Worm (Caenorhabditis elegans) whole organism, L1 larva: Measurements from ENCODE around the gene cutl-9.
A peak's percentile ranks its signal among the peaks of the same experiment; 100 is the strongest.

Experiments
- C16A3.4 ChIP-seq: fragments of 150-350 bp; optimal IDR thresholded peaks from 2 replicates; lab custom pipeline; 2014; ENCODE audit warnings: missing biosample characterization, missing genetic modification characterization
- C34B4.2 ChIP-seq: sonication (generic microtip); optimal IDR thresholded peaks from 2 replicates; lab custom pipeline; 2017; ENCODE audit warnings: mild to moderate bottlenecking, missing genetic modification characterization, missing compliant biosample characterization
- aha-1 ChIP-seq: fragments of 150-350 bp; optimal IDR thresholded peaks from 2 replicates; lab custom pipeline; 2014; ENCODE audit warnings: missing biosample characterization, missing genetic modification characterization
- alr-1 ChIP-seq: fragments of 200-800 bp; sonication (Bioruptor generic); optimal IDR thresholded peaks from 2 replicates; lab custom pipeline; 2018; ENCODE audit warnings: borderline replicate concordance, mild to moderate bottlenecking, missing genetic modification characterization, missing compliant biosample characterization
- aly-2 ChIP-seq: fragments of 150-350 bp; optimal IDR thresholded peaks from 2 replicates; lab custom pipeline; 2014; ENCODE audit warnings: missing biosample characterization, missing genetic modification characterization
- blmp-1 ChIP-seq: fragments of 150-350 bp; optimal IDR thresholded peaks from 2 replicates; lab custom pipeline; 2014; ENCODE audit warnings: missing biosample characterization, missing genetic modification characterization
- ceh-63 ChIP-seq: fragments of 200-800 bp; sonication (Bioruptor generic); optimal IDR thresholded peaks from 2 replicates; lab custom pipeline; 2018; ENCODE audit warnings: mild to moderate bottlenecking, missing genetic modification characterization, missing compliant biosample characterization
- ceh-8 ChIP-seq: fragments of 200-800 bp; sonication (Bioruptor generic); optimal IDR thresholded peaks from 2 replicates; lab custom pipeline; 2018; ENCODE audit warnings: mild to moderate bottlenecking, missing genetic modification characterization, moderate library complexity, missing compliant biosample characterization
- ceh-82 ChIP-seq, 3 experiments: fragments of 150-350 bp in 1 of 3; sonication (generic microtip) in 2 of 3; optimal IDR thresholded peaks; 2 replicates each; lab custom pipeline; 2014 to 2017; ENCODE audit warnings: missing biosample characterization in 3 of 3, missing genetic modification characterization in 3 of 3
- ceh-88 ChIP-seq: fragments of 200-800 bp; sonication (Bioruptor generic); IDR thresholded peaks from 2 replicates; pipeline ENCODE4 v1.3.6; 2022; ENCODE audit warnings: missing genetic modification characterization, missing compliant biosample characterization
- ces-1 ChIP-seq: fragments of 150-350 bp; optimal IDR thresholded peaks from 2 replicates; lab custom pipeline; 2014; ENCODE audit warnings: missing biosample characterization, missing genetic modification reagents, missing genetic modification characterization
- dpl-1 ChIP-seq, 3 experiments: fragments of 150-350 bp in 2 of 3; sonication (generic microtip) in 1 of 3; optimal IDR thresholded peaks; 2 replicates each; lab custom pipeline; 2014 to 2017; ENCODE audit warnings: missing biosample characterization in 3 of 3, missing genetic modification characterization in 3 of 3, missing genetic modification reagents in 3 of 3
- efl-3 ChIP-seq: fragments of 200-800 bp; sonication (Bioruptor generic); optimal IDR thresholded peaks from 2 replicates; lab custom pipeline; 2018; ENCODE audit warnings: mild to moderate bottlenecking, missing genetic modification characterization, missing compliant biosample characterization
- egl-27 ChIP-seq, 2 experiments: fragments of 150-350 bp in 1 of 2; sonication (generic microtip); optimal IDR thresholded peaks; 3 replicates each; lab custom pipeline; 2017 to 2018; ENCODE audit warnings: missing biosample characterization in 2 of 2, missing genetic modification characterization in 2 of 2, missing genetic modification reagents in 2 of 2
- elt-2 ChIP-seq: sonication (generic microtip); optimal IDR thresholded peaks from 2 replicates; lab custom pipeline; 2016; ENCODE audit warnings: missing genetic modification characterization, mild to moderate bottlenecking, inconsistent platforms, missing compliant biosample characterization, missing genetic modification reagents
- elt-3 ChIP-seq, 6 experiments: fragments of 150-350 bp in 1 of 6; sonication (generic microtip); optimal IDR thresholded peaks; 2 replicates each; lab custom pipeline; 2017 to 2018; ENCODE audit warnings: missing biosample characterization in 6 of 6, missing genetic modification characterization in 6 of 6, inconsistent platforms in 1 of 6
- ets-5 ChIP-seq: fragments of 200-800 bp; sonication (Bioruptor generic); IDR thresholded peaks from 2 replicates; pipeline ENCODE4 v1.3.6; 2022; ENCODE audit warnings: missing genetic modification characterization, missing compliant biosample characterization
- fkh-10 ChIP-seq: sonication (generic microtip); optimal IDR thresholded peaks from 2 replicates; lab custom pipeline; 2017; ENCODE audit warnings: missing biosample characterization, missing genetic modification reagents, missing genetic modification characterization
- fkh-8 ChIP-seq: sonication (generic microtip); optimal IDR thresholded peaks from 2 replicates; lab custom pipeline; 2016; ENCODE audit warnings: mild to moderate bottlenecking, missing genetic modification characterization, missing compliant biosample characterization
- grh-1 ChIP-seq: fragments of 200-800 bp; sonication (Bioruptor generic); IDR thresholded peaks from 2 replicates; pipeline ENCODE4 v1.3.6; 2022; ENCODE audit warnings: missing genetic modification reagents, missing genetic modification characterization, missing compliant biosample characterization
- hlh-17 ChIP-seq: fragments of 200-800 bp; sonication (Bioruptor generic); optimal IDR thresholded peaks from 2 replicates; lab custom pipeline; 2018; ENCODE audit warnings: missing genetic modification characterization, mild to moderate bottlenecking, missing compliant biosample characterization, moderate library complexity, borderline replicate concordance
- hpl-2 ChIP-seq: fragments of 150-350 bp; optimal IDR thresholded peaks from 2 replicates; lab custom pipeline; 2014; ENCODE audit warnings: missing biosample characterization, missing genetic modification reagents, missing genetic modification characterization
- isw-1 ChIP-seq: fragments of 200-800 bp; sonication (Bioruptor generic); IDR thresholded peaks from 2 replicates; pipeline ENCODE4 v1.3.6; 2022; ENCODE audit warnings: missing genetic modification characterization, missing compliant biosample characterization
- jun-1 ChIP-seq: fragments of 150-350 bp; optimal IDR thresholded peaks from 2 replicates; lab custom pipeline; 2014; ENCODE audit warnings: missing biosample characterization, missing genetic modification reagents, missing genetic modification characterization
- lin-14 ChIP-seq: fragments of 200-800 bp; sonication (Bioruptor generic); optimal IDR thresholded peaks from 2 replicates; lab custom pipeline; 2018; ENCODE audit warnings: mild to moderate bottlenecking, missing genetic modification characterization, moderate library complexity, missing compliant biosample characterization
- lin-15B ChIP-seq: fragments of 150-350 bp; sonication (generic microtip); optimal IDR thresholded peaks from 3 replicates; lab custom pipeline; 2014; ENCODE audit warnings: missing biosample characterization, missing genetic modification characterization
- lin-35 ChIP-seq, 2 experiments: fragments of 150-350 bp; optimal IDR thresholded peaks; 2 replicates each; lab custom pipeline; 2014; ENCODE audit warnings: missing biosample characterization in 2 of 2, missing genetic modification characterization in 2 of 2, missing genetic modification reagents in 2 of 2
- lir-3 ChIP-seq: sonication (generic microtip); optimal IDR thresholded peaks from 2 replicates; lab custom pipeline; 2016; ENCODE audit warnings: mild to moderate bottlenecking, missing genetic modification characterization, moderate library complexity, missing compliant biosample characterization; ENCODE audit not compliant: poor library complexity
- mef-2 ChIP-seq: fragments of 150-350 bp; optimal IDR thresholded peaks from 2 replicates; lab custom pipeline; 2014; ENCODE audit warnings: missing biosample characterization, missing genetic modification characterization
- mep-1 ChIP-seq: fragments of 150-350 bp; optimal IDR thresholded peaks from 2 replicates; lab custom pipeline; 2014; ENCODE audit warnings: missing biosample characterization, missing genetic modification characterization
- nhr-11 ChIP-seq: fragments of 150-350 bp; optimal IDR thresholded peaks from 2 replicates; lab custom pipeline; 2014; ENCODE audit warnings: missing biosample characterization, missing genetic modification characterization
- nhr-19 ChIP-seq: fragments of 200-800 bp; sonication (Bioruptor generic); conservative IDR thresholded peaks from 2 replicates; pipeline ENCODE4 v1.3.6; 2022; ENCODE audit warnings: missing genetic modification characterization, missing compliant biosample characterization
- nhr-20 ChIP-seq: sonication (generic microtip); optimal IDR thresholded peaks from 2 replicates; lab custom pipeline; 2016; ENCODE audit warnings: mild to moderate bottlenecking, missing genetic modification characterization, missing compliant biosample characterization
- nhr-237 ChIP-seq: fragments of 150-350 bp; optimal IDR thresholded peaks from 2 replicates; lab custom pipeline; 2014; ENCODE audit warnings: missing biosample characterization, missing genetic modification characterization
- nhr-47 ChIP-seq: sonication (generic microtip); optimal IDR thresholded peaks from 2 replicates; lab custom pipeline; 2016; ENCODE audit warnings: mild to moderate bottlenecking, missing genetic modification characterization, moderate library complexity, missing compliant biosample characterization
- nhr-77 ChIP-seq: fragments of 150-350 bp; optimal IDR thresholded peaks from 2 replicates; lab custom pipeline; 2014; ENCODE audit warnings: missing biosample characterization, missing genetic modification characterization
- nhr-84 ChIP-seq: sonication (generic microtip); optimal IDR thresholded peaks from 2 replicates; lab custom pipeline; 2017; ENCODE audit warnings: missing biosample characterization, missing genetic modification characterization
- nhr-85 ChIP-seq: sonication (generic microtip); peaks from one replicate; lab custom pipeline; 2016; ENCODE audit warnings: missing genetic modification characterization, inconsistent platforms, missing compliant biosample characterization
- nhr-90 ChIP-seq: sonication (generic microtip); optimal IDR thresholded peaks from 2 replicates; lab custom pipeline; 2016; ENCODE audit warnings: mild to moderate bottlenecking, missing genetic modification characterization, missing compliant biosample characterization; ENCODE audit not compliant: poor library complexity
- pag-3 ChIP-seq: sonication (generic microtip); optimal IDR thresholded peaks from 2 replicates; lab custom pipeline; 2017; ENCODE audit warnings: missing genetic modification characterization, mild to moderate bottlenecking, missing compliant biosample characterization, antibody characterized with exemption, borderline replicate concordance; ENCODE audit not compliant: insufficient read depth
- pax-3 ChIP-seq: fragments of 200-800 bp; sonication (Bioruptor generic); optimal IDR thresholded peaks from 2 replicates; lab custom pipeline; 2018; ENCODE audit warnings: mild to moderate bottlenecking, missing genetic modification characterization, moderate library complexity, missing compliant biosample characterization
- sptf-1 ChIP-seq: fragments of 150-350 bp; optimal IDR thresholded peaks from 2 replicates; lab custom pipeline; 2014; ENCODE audit warnings: missing biosample characterization, missing genetic modification characterization
- tlp-1 ChIP-seq: fragments of 150-350 bp; optimal IDR thresholded peaks from 2 replicates; lab custom pipeline; 2014; ENCODE audit warnings: missing biosample characterization, missing genetic modification characterization
- unc-130 ChIP-seq: fragments of 150-350 bp; optimal IDR thresholded peaks from 2 replicates; lab custom pipeline; 2017; ENCODE audit warnings: missing biosample characterization, missing genetic modification characterization, inconsistent platforms
- unc-30 ChIP-seq: sonication (generic microtip); optimal IDR thresholded peaks from 2 replicates; lab custom pipeline; 2017; ENCODE audit warnings: missing biosample characterization, missing genetic modification characterization
- unc-62 ChIP-seq: fragments of 150-350 bp; optimal IDR thresholded peaks from 2 replicates; lab custom pipeline; 2014; ENCODE audit warnings: missing biosample characterization, missing genetic modification reagents, missing genetic modification characterization
- unc-98 ChIP-seq: fragments of 200-800 bp; sonication (Bioruptor generic); IDR thresholded peaks from 2 replicates; pipeline ENCODE4 v1.3.6; 2022; ENCODE audit warnings: missing genetic modification characterization, missing compliant biosample characterization
- zag-1 ChIP-seq: fragments of 150-350 bp; optimal IDR thresholded peaks from 2 replicates; lab custom pipeline; 2014; ENCODE audit warnings: missing biosample characterization, missing genetic modification characterization
- zip-4 ChIP-seq: fragments of 200-800 bp; sonication (Bioruptor generic); optimal IDR thresholded peaks from 2 replicates; lab custom pipeline; 2018; ENCODE audit warnings: mild to moderate bottlenecking, missing genetic modification characterization, moderate library complexity, missing compliant biosample characterization
- ztf-11 ChIP-seq, 2 experiments: sonication (generic microtip); optimal IDR thresholded peaks; 2 replicates each; lab custom pipeline; 2016 to 2017; ENCODE audit warnings: missing genetic modification characterization in 2 of 2, missing biosample characterization in 1 of 2, missing compliant biosample characterization in 1 of 2

The cutl-9 gene

DNA sequence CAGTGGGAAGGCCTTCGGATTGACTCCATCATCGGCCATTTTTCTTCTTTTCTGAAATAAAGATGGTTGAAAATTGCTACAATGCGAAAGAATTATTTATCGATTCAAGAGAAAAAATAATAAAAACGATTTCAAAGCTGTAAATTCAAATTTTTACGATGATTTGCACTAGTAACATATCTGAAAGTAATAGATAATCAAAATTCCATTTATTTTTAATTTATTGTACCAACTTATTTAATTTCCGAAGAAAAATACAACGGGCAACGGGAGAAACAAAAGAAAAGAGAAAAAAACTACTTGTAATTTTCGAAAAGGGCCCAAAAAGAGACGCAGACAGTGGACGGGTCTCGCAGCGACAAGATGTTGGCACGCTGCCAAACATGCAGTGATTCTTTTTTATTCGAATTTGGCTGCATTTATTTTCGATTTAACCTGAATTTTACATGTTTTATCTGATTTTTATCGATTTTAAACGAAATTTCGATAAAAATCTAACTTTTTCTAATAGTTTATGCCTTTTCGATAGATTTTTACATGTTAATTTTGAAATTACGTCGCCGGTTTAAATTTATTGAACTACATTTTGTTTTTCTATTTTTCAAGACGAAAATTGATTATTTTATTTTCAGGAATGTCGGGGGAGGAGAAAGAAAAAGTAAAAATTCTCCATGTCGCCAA is 36.7 kb downstream of the cutl-9 start, which contains the start of the genes snu-13 and rsp-7 (continued):
- peak; percentile 64 for TF ChIP-seq nhr-19
- TF ChIP-seq fkh-10 (GFP tag; lab: Kevin White, UChicago) = peak; percentile 32
- no peak for TF ChIP-seq aha-1
- TF ChIP-seq unc-30 = no peak
- no peak for TF ChIP-seq nhr-84
- no peak for TF ChIP-seq hlh-17 (GFP tag; lab: Kevin White, UChicago)
- no peak for TF ChIP-seq lir-3 (tag; lab: Kevin White, UChicago)
- TF ChIP-seq mef-2 (tag; lab: Kevin White, UChicago) = no peak
- TF ChIP-seq nhr-77 (tag; lab: Kevin White, UChicago) = peak; percentile 46
- TF ChIP-seq pag-3 (tag; lab: Kevin White, UChicago) = peak; percentile 84
- TF ChIP-seq unc-98 (GFP tag; lab: Robert Waterston, UW) = no peak
- no peak for TF ChIP-seq egl-27 (tag; optimal IDR thresholded peaks at IDR 0.05; lab: Kevin White, UChicago)
- TF ChIP-seq alr-1 = no peak
- peak; percentile 23; the same call in 1 of the 2 replicates for TF ChIP-seq ceh-88 (GFP tag; lab: Robert Waterston, UW)
- no peak for TF ChIP-seq ceh-63
- peak; percentile 10 for TF ChIP-seq elt-2
- peak; percentile 7 for TF ChIP-seq nhr-237 (tag; lab: Kevin White, UChicago)
- peak; percentile 70 to 76 (median 76) for TF ChIP-seq dpl-1 (GFP tag; optimal IDR thresholded peaks at IDR 0.05; lab: Kevin White, UChicago)
- TF ChIP-seq nhr-47 (tag; lab: Kevin White, UChicago) = peak; percentile 68
- peak; percentile 76 for TF ChIP-seq unc-130 (tag; lab: Kevin White, UChicago)
- TF ChIP-seq lin-14 (GFP tag; lab: Kevin White, UChicago) = peak; percentile 85
- peak; percentile 46 to 76 (median 57) for TF ChIP-seq ceh-82 (tag; optimal IDR thresholded peaks at IDR 0.05; lab: Kevin White, UChicago)
- TF ChIP-seq aly-2 (tag; lab: Kevin White, UChicago) = peak; percentile 37
- TF ChIP-seq zip-4 (GFP tag; lab: Kevin White, UChicago) = no peak
- TF ChIP-seq C16A3.4 (tag; lab: Kevin White, UChicago) = peak; percentile 60
- TF ChIP-seq sptf-1 = no peak
- no peak for TF ChIP-seq zag-1 (tag; lab: Kevin White, UChicago)
- TF ChIP-seq tlp-1 (tag; lab: Kevin White, UChicago) = no peak
- no peak for TF ChIP-seq efl-3 (GFP tag; lab: Kevin White, UChicago)
- peak; percentile 37 for TF ChIP-seq fkh-8
- TF ChIP-seq unc-62 (GFP tag; lab: Kevin White, UChicago) = no peak
- TF ChIP-seq C34B4.2 (tag; lab: Kevin White, UChicago) = no peak
- TF ChIP-seq isw-1 = peak; percentile 16
- TF ChIP-seq mep-1 (tag; lab: Kevin White, UChicago) = peak; percentile 81
- TF ChIP-seq lin-35 (GFP tag; optimal IDR thresholded peaks at IDR 0.05; lab: Kevin White, UChicago) = peak; percentile 83 to 85
- no peak for TF ChIP-seq ces-1
- peak; percentile 33 for TF ChIP-seq jun-1 (tag; lab: Kevin White, UChicago)
- no peak for TF ChIP-seq ets-5 (GFP tag; lab: Robert Waterston, UW)
- TF ChIP-seq nhr-20 (tag; lab: Kevin White, UChicago) = peak; percentile 80
- TF ChIP-seq elt-3 (tag; optimal IDR thresholded peaks at IDR 0.05; lab: Kevin White, UChicago) = peak in 2 of 6 experiments; percentile 58 to 91
- TF ChIP-seq ztf-11 (tag; optimal IDR thresholded peaks at IDR 0.05; lab: Kevin White, UChicago) = no peak
- TF ChIP-seq pax-3 (tag; lab: Kevin White, UChicago) = no peak
- peak; percentile 64 for TF ChIP-seq lin-15B (tag; lab: Kevin White, UChicago)
- TF ChIP-seq nhr-11 = peak; percentile 14
- no peak for TF ChIP-seq hpl-2 (GFP tag; lab: Kevin White, UChicago)
- peak; percentile 53; the same call in 1 of the 2 replicates for TF ChIP-seq grh-1 (GFP tag; lab: Robert Waterston, UW)
- peak; percentile 57 for TF ChIP-seq nhr-90 (tag; lab: Kevin White, UChicago)
- TF ChIP-seq ceh-8 (GFP tag; lab: Kevin White, UChicago) = no peak
- peak; percentile 68 for TF ChIP-seq blmp-1 (tag; lab: Kevin White, UChicago)
- peak; percentile 82 for TF ChIP-seq nhr-85 (tag; lab: Kevin White, UChicago)
